Worm (Caenorhabditis elegans) whole organism, early embryonic: ENCODE measurements around the gene fkb-6.

Experiments used
- B0310.2 ChIP-seq: sonication (generic microtip); optimal IDR thresholded peaks from 2 replicates; lab custom pipeline; 2016; ENCODE audit warnings: mild to moderate bottlenecking, missing genetic modification characterization, missing compliant biosample characterization
- F13C5.2 ChIP-seq: sonication (generic microtip); optimal IDR thresholded peaks from 2 replicates; lab custom pipeline; 2017; ENCODE audit warnings: mild to moderate bottlenecking, missing genetic modification characterization, inconsistent platforms, missing compliant biosample characterization
- aly-1 ChIP-seq: sonication (generic microtip); optimal IDR thresholded peaks from 2 replicates; lab custom pipeline; 2016; ENCODE audit warnings: missing genetic modification characterization, missing compliant biosample characterization
- ama-1 ChIP-seq: fragments of 150-350 bp; optimal IDR thresholded peaks from 2 replicates; lab custom pipeline; 2014
- ceh-13 ChIP-seq: fragments of 200-800 bp; sonication (Bioruptor generic); optimal IDR thresholded peaks from 2 replicates; lab custom pipeline; 2018; ENCODE audit warnings: mild to moderate bottlenecking, missing genetic modification characterization, missing compliant biosample characterization
- ceh-36 ChIP-seq: sonication (generic microtip); optimal IDR thresholded peaks from 2 replicates; lab custom pipeline; 2016; ENCODE audit warnings: missing genetic modification characterization, inconsistent platforms, missing compliant biosample characterization
- ets-7 ChIP-seq: sonication (generic microtip); optimal IDR thresholded peaks from 2 replicates; lab custom pipeline; 2016; ENCODE audit warnings: missing genotype, missing genetic modification characterization, missing compliant biosample characterization
- flt-1 ChIP-seq: fragments of 200-800 bp; sonication (Bioruptor generic); IDR thresholded peaks from 2 replicates; pipeline ENCODE4 v1.3.6; 2022; ENCODE audit warnings: missing genetic modification characterization, missing compliant biosample characterization
- hmbx-1 ChIP-seq: sonication (generic microtip); optimal IDR thresholded peaks from 2 replicates; lab custom pipeline; 2016; ENCODE audit warnings: mild to moderate bottlenecking, missing genetic modification characterization, missing compliant biosample characterization
- hmg-4 ChIP-seq: fragments of 200-800 bp; sonication (Bioruptor generic); optimal IDR thresholded peaks from 2 replicates; lab custom pipeline; 2018; ENCODE audit warnings: mild to moderate bottlenecking, missing genetic modification characterization, missing compliant biosample characterization
- hnd-1 ChIP-seq: sonication (generic microtip); optimal IDR thresholded peaks from 2 replicates; lab custom pipeline; 2016; ENCODE audit warnings: missing genetic modification characterization, missing compliant biosample characterization
- pes-1 ChIP-seq: fragments of 200-800 bp; sonication (Bioruptor generic); IDR thresholded peaks from 2 replicates; pipeline ENCODE4 v1.3.6; 2022; ENCODE audit warnings: missing genetic modification reagents, missing genetic modification characterization, missing compliant biosample characterization
- scrt-1 ChIP-seq: fragments of 200-800 bp; sonication (Bioruptor generic); IDR thresholded peaks from 2 replicates; pipeline ENCODE4 v1.3.6; 2022; ENCODE audit warnings: missing genetic modification characterization, missing compliant biosample characterization
- sea-1 ChIP-seq: fragments of 200-800 bp; sonication (Bioruptor generic); conservative IDR thresholded peaks from 2 replicates; pipeline ENCODE4 v1.3.6; 2022; ENCODE audit warnings: missing genetic modification characterization, missing compliant biosample characterization
- tbx-11 ChIP-seq: fragments of 200-800 bp; sonication (Bioruptor generic); IDR thresholded peaks from 2 replicates; pipeline ENCODE4 v1.3.6; 2022; ENCODE audit warnings: missing genetic modification characterization, missing compliant biosample characterization
- tbx-37 ChIP-seq: fragments of 200-800 bp; sonication (Bioruptor generic); conservative IDR thresholded peaks from 2 replicates; pipeline ENCODE4 v1.3.6; 2022; ENCODE audit warnings: missing genetic modification reagents, missing genetic modification characterization, missing compliant biosample characterization
- tra-4 ChIP-seq: sonication (generic microtip); optimal IDR thresholded peaks from 2 replicates; lab custom pipeline; 2017; ENCODE audit warnings: missing genetic modification characterization, missing compliant biosample characterization

Gene fkb-6

ce11 chrV:20861080-20861479 lies 15.1 kb downstream of the fkb-6 start, which contains the start of gene try-4:
try-4 (minus strand) TSS chrV:20861153.
- TF ChIP-seq scrt-1 (GFP tag; lab: Robert Waterston, UW) (no peak), flt-1 (GFP tag; lab: Robert Waterston, UW) (no peak), ceh-36 (tag; lab: Kevin White, UChicago) (no peak), ets-7 (no peak), hmg-4 (no peak), ama-1 (lab: Kevin White, UChicago) (no peak), aly-1 (tag; lab: Kevin White, UChicago) (no peak), F13C5.2 (tag; lab: Kevin White, UChicago) (no peak), ceh-13 (GFP tag; lab: Kevin White, UChicago) (no peak), hmbx-1 (tag; lab: Kevin White, UChicago) (no peak), sea-1 (GFP tag; lab: Robert Waterston, UW) (no peak), tbx-37 (GFP tag; lab: Robert Waterston, UW) (no peak), pes-1 (GFP tag; lab: Robert Waterston, UW) (no peak), tbx-11 (no peak), tra-4 (tag; lab: Kevin White, UChicago) (no peak), hnd-1 (tag; lab: Kevin White, UChicago) (no peak), B0310.2 (tag; lab: Kevin White, UChicago) (no peak)

- TF ChIP-seq ets-7 (no peak), pes-1 (GFP tag; lab: Robert Waterston, UW) (no peak), ceh-36 (tag; lab: Kevin White, UChicago) (no peak), scrt-1 (GFP tag; lab: Robert Waterston, UW) (no peak), hmbx-1 (tag; lab: Kevin White, UChicago) (no peak)
Observed at ce11 chrV:20862681-20863080, 16.7 kb downstream of the fkb-6 start, which contains the start of gene twk-35. twk-35 (plus strand) TSS chrV:20862981.

- TF ChIP-seq flt-1 (GFP tag; lab: Robert Waterston, UW) = no peak
- no peak for TF ChIP-seq ceh-13 (GFP tag; lab: Kevin White, UChicago)
- TF ChIP-seq F13C5.2 (tag; lab: Kevin White, UChicago) = no peak
- TF ChIP-seq hnd-1 (tag; lab: Kevin White, UChicago) = no peak
- TF ChIP-seq hmg-4 = no peak
- no peak for TF ChIP-seq tbx-11
- no peak for TF ChIP-seq B0310.2 (tag; lab: Kevin White, UChicago)
- TF ChIP-seq tbx-37 (GFP tag; lab: Robert Waterston, UW) = no peak
- no peak for TF ChIP-seq scrt-1 (GFP tag; lab: Robert Waterston, UW)
- no peak for TF ChIP-seq ets-7
- no peak for TF ChIP-seq hmbx-1 (tag; lab: Kevin White, UChicago)
- no peak for TF ChIP-seq pes-1 (GFP tag; lab: Robert Waterston, UW)
- no peak for TF ChIP-seq sea-1 (GFP tag; lab: Robert Waterston, UW)
- no peak for TF ChIP-seq ama-1 (lab: Kevin White, UChicago)
- no peak for TF ChIP-seq aly-1 (tag; lab: Kevin White, UChicago)
- no peak for TF ChIP-seq tra-4 (tag; lab: Kevin White, UChicago)
- TF ChIP-seq ceh-36 (tag; lab: Kevin White, UChicago) = no peak
Observed at ce11 chrV:20866406-20866805, 20.4 kb downstream of the fkb-6 start.

- TF ChIP-seq scrt-1 (GFP tag; lab: Robert Waterston, UW) (no peak), hnd-1 (tag; lab: Kevin White, UChicago) (no peak), F13C5.2 (tag; lab: Kevin White, UChicago) (no peak), tra-4 (tag; lab: Kevin White, UChicago) (no peak), ceh-13 (GFP tag; lab: Kevin White, UChicago) (no peak), B0310.2 (tag; lab: Kevin White, UChicago) (no peak), hmbx-1 (tag; lab: Kevin White, UChicago) (no peak), ets-7 (no peak), pes-1 (GFP tag; lab: Robert Waterston, UW) (no peak), flt-1 (GFP tag; lab: Robert Waterston, UW) (no peak), aly-1 (tag; lab: Kevin White, UChicago) (no peak), ama-1 (lab: Kevin White, UChicago) (no peak), sea-1 (GFP tag; lab: Robert Waterston, UW) (no peak)
Observed at ce11 chrV:20868329-20868728, 22.4 kb downstream of the fkb-6 start, which contains the start of gene F31D4.8. F31D4.8 (minus strand) TSS chrV:20868429.

ce11 chrV:20870633-20871032 lies 24.7 kb downstream of the fkb-6 start:
- TF ChIP-seq ama-1 (lab: Kevin White, UChicago) (no peak), B0310.2 (tag; lab: Kevin White, UChicago) (no peak), hmg-4 (no peak), hmbx-1 (tag; lab: Kevin White, UChicago) (no peak), tra-4 (tag; lab: Kevin White, UChicago) (no peak), pes-1 (GFP tag; lab: Robert Waterston, UW) (no peak), aly-1 (tag; lab: Kevin White, UChicago) (no peak), scrt-1 (GFP tag; lab: Robert Waterston, UW) (no peak), tbx-37 (GFP tag; lab: Robert Waterston, UW) (no peak)

- no peak for TF ChIP-seq F13C5.2 (tag; lab: Kevin White, UChicago)
- no peak for TF ChIP-seq hmbx-1 (tag; lab: Kevin White, UChicago)
- TF ChIP-seq tbx-37 (GFP tag; lab: Robert Waterston, UW) = no peak
- no peak for TF ChIP-seq flt-1 (GFP tag; lab: Robert Waterston, UW)
- no peak for TF ChIP-seq pes-1 (GFP tag; lab: Robert Waterston, UW)
- TF ChIP-seq ceh-36 (tag; lab: Kevin White, UChicago) = no peak
- TF ChIP-seq hmg-4 = no peak
- TF ChIP-seq tra-4 (tag; lab: Kevin White, UChicago) = no peak
- no peak for TF ChIP-seq B0310.2 (tag; lab: Kevin White, UChicago)
- no peak for TF ChIP-seq hnd-1 (tag; lab: Kevin White, UChicago)
- TF ChIP-seq ama-1 (lab: Kevin White, UChicago) = no peak
- TF ChIP-seq sea-1 (GFP tag; lab: Robert Waterston, UW) = no peak
- no peak for TF ChIP-seq scrt-1 (GFP tag; lab: Robert Waterston, UW)
- no peak for TF ChIP-seq ets-7
Observed at ce11 chrV:20871194-20871593, 25.2 kb downstream of the fkb-6 start.

ce11 chrV:20873144-20873543 lies 27.2 kb downstream of the fkb-6 start:
- TF ChIP-seq hnd-1 (tag; lab: Kevin White, UChicago) = no peak
